Fruit fly (Drosophila melanogaster) whole organism, adult: ENCODE results near the gene Sp7.

ENCODE experiments used
- Mnt ChIP-seq: fragments of 200-800 bp; sonication (Bioruptor generic); optimal IDR thresholded peaks from 2 replicates; lab custom pipeline; 2016; ENCODE audit warnings: missing biosample characterization, mild to moderate bottlenecking, missing genetic modification characterization
- ovo ChIP-seq: fragments of 200-800 bp; sonication (Bioruptor generic); optimal IDR thresholded peaks from 2 replicates; lab custom pipeline; 2016; ENCODE audit warnings: missing biosample characterization, missing genetic modification characterization

dm6 chr3R:7790583-7791034, 31.0 kb downstream of the Sp7 start, which contains the start of gene CG10086:
- TF ChIP-seq ovo, result no peak
- peak; percentile 68 for TF ChIP-seq Mnt
